Fruit fly (Drosophila melanogaster) whole organism, prepupa: ENCODE measurements around the gene MESR3.

ENCODE experiments used
- CG10631 ChIP-seq: fragments of 200-800 bp; sonication (Bioruptor generic); optimal IDR thresholded peaks from 2 replicates; lab custom pipeline; 2016; ENCODE audit warnings: missing biosample characterization, missing genetic modification characterization
- CG11294 ChIP-seq: fragments of 200-800 bp; sonication (Bioruptor generic); IDR thresholded peaks from 2 replicates; pipeline ENCODE4 v1.3.6; 2022; ENCODE audit warnings: missing biosample characterization, missing genetic modification characterization
- CG11762 ChIP-seq: fragments of 200-800 bp; sonication (Bioruptor generic); optimal IDR thresholded peaks from 3 replicates; lab custom pipeline; 2016; ENCODE audit warnings: missing biosample characterization, missing genetic modification characterization; ENCODE audit not compliant: insufficient read depth
- CG11902 ChIP-seq: fragments of 200-800 bp; sonication (Bioruptor generic); optimal IDR thresholded peaks from 3 replicates; lab custom pipeline; 2016; ENCODE audit warnings: missing biosample characterization, missing genetic modification characterization
- CG15336 ChIP-seq: fragments of 200-800 bp; sonication (Bioruptor generic); IDR thresholded peaks from 2 replicates; pipeline ENCODE4 v1.3.6; 2022; ENCODE audit warnings: missing biosample characterization, missing genetic modification characterization
- CG1621 ChIP-seq: fragments of 200-800 bp; sonication (Bioruptor generic); optimal IDR thresholded peaks from 3 replicates; lab custom pipeline; 2018; ENCODE audit warnings: missing biosample characterization, mild to moderate bottlenecking, missing genetic modification characterization
- CG16779 ChIP-seq: fragments of 200-800 bp; sonication (Bioruptor generic); optimal IDR thresholded peaks from 3 replicates; lab custom pipeline; 2017; ENCODE audit warnings: missing biosample characterization, mild to moderate bottlenecking, missing genetic modification characterization
- CG3032 ChIP-seq: fragments of 200-800 bp; optimal IDR thresholded peaks from 2 replicates; lab custom pipeline; 2019; ENCODE audit warnings: missing biosample characterization, mild to moderate bottlenecking, missing genetic modification characterization, moderate library complexity
- CG31627 ChIP-seq: fragments of 200-800 bp; sonication (Bioruptor generic); optimal IDR thresholded peaks from 3 replicates; lab custom pipeline; 2016; ENCODE audit warnings: missing biosample characterization, missing genetic modification characterization
- CG32006 ChIP-seq: fragments of 200-800 bp; sonication (Bioruptor generic); optimal IDR thresholded peaks from 3 replicates; lab custom pipeline; 2017; ENCODE audit warnings: missing biosample characterization, mild to moderate bottlenecking, missing genetic modification characterization
- CG34406 ChIP-seq: fragments of 200-800 bp; sonication (Bioruptor generic); optimal IDR thresholded peaks from 3 replicates; lab custom pipeline; 2016; ENCODE audit warnings: missing biosample characterization, missing genetic modification characterization
- CG6792 ChIP-seq: fragments of 200-800 bp; sonication (Bioruptor generic); optimal IDR thresholded peaks from 3 replicates; lab custom pipeline; 2016; ENCODE audit warnings: missing biosample characterization, missing genetic modification characterization
- CG6808 ChIP-seq: fragments of 200-800 bp; sonication (Bioruptor generic); optimal IDR thresholded peaks from 3 replicates; lab custom pipeline; 2017; ENCODE audit warnings: missing biosample characterization, missing genetic modification characterization, mild to moderate bottlenecking, moderate library complexity, missing genetic modification reagents
- CG6854 ChIP-seq: fragments of 200-800 bp; sonication (Bioruptor generic); optimal IDR thresholded peaks from 2 replicates; lab custom pipeline; 2017; ENCODE audit warnings: missing biosample characterization, mild to moderate bottlenecking, missing genetic modification characterization
- CG7368 ChIP-seq: fragments of 200-800 bp; sonication (Bioruptor generic); optimal IDR thresholded peaks from 3 replicates; lab custom pipeline; 2016; ENCODE audit warnings: missing biosample characterization, missing genetic modification characterization
- CG8319 ChIP-seq: fragments of 200-800 bp; sonication (Bioruptor generic); optimal IDR thresholded peaks from 3 replicates; lab custom pipeline; 2016; ENCODE audit warnings: missing biosample characterization, missing genetic modification characterization
- CG8632 ChIP-seq: fragments of 200-800 bp; sonication (Bioruptor generic); optimal IDR thresholded peaks from 3 replicates; lab custom pipeline; 2016; ENCODE audit warnings: missing biosample characterization, missing genetic modification characterization
- CG9139 ChIP-seq: fragments of 200-800 bp; sonication (Bioruptor generic); optimal IDR thresholded peaks from 3 replicates; lab custom pipeline; 2017; ENCODE audit warnings: missing biosample characterization, mild to moderate bottlenecking, missing genetic modification characterization
- Eip75B ChIP-seq: fragments of 200-800 bp; sonication (Bioruptor generic); optimal IDR thresholded peaks from 3 replicates; lab custom pipeline; 2016; ENCODE audit warnings: missing biosample characterization, missing genetic modification characterization
- Eip78C ChIP-seq: fragments of 200-800 bp; sonication (Bioruptor generic); peaks from one replicate; lab custom pipeline; 2016; ENCODE audit warnings: missing biosample characterization, missing genetic modification characterization
- Eip93F ChIP-seq: fragments of 200-800 bp; sonication (Bioruptor generic); optimal IDR thresholded peaks from 2 replicates; lab custom pipeline; 2016; ENCODE audit warnings: missing biosample characterization, mild to moderate bottlenecking, missing genetic modification characterization
- Ets21C ChIP-seq: fragments of 200-800 bp; sonication (Bioruptor generic); optimal IDR thresholded peaks from 3 replicates; lab custom pipeline; 2016; ENCODE audit warnings: missing biosample characterization, missing genetic modification characterization
- Gug ChIP-seq: fragments of 200-800 bp; sonication (Bioruptor generic); IDR thresholded peaks from 2 replicates; pipeline ENCODE4 v1.3.6; 2022; ENCODE audit warnings: missing biosample characterization, missing genetic modification characterization
- Hr39 ChIP-seq: fragments of 200-800 bp; sonication (Bioruptor generic); optimal IDR thresholded peaks from 2 replicates; lab custom pipeline; 2016; ENCODE audit warnings: missing biosample characterization, missing genetic modification characterization
- Hr4 ChIP-seq: fragments of 200-800 bp; sonication (Bioruptor generic); optimal IDR thresholded peaks from 3 replicates; lab custom pipeline; 2016; ENCODE audit warnings: missing biosample characterization, missing genetic modification characterization
- Met ChIP-seq: fragments of 200-800 bp; sonication (Bioruptor generic); optimal IDR thresholded peaks from 3 replicates; lab custom pipeline; 2016; ENCODE audit warnings: missing biosample characterization, missing genetic modification characterization
- Sox14 ChIP-seq: fragments of 200-800 bp; sonication (Bioruptor generic); optimal IDR thresholded peaks from 3 replicates; lab custom pipeline; 2016; ENCODE audit warnings: missing biosample characterization, missing genetic modification characterization
- Sox15 ChIP-seq: fragments of 200-800 bp; sonication (Bioruptor generic); optimal IDR thresholded peaks from 3 replicates; lab custom pipeline; 2016; ENCODE audit warnings: missing biosample characterization, missing genetic modification characterization
- achi ChIP-seq: fragments of 200-800 bp; sonication (Bioruptor generic); optimal IDR thresholded peaks from 3 replicates; lab custom pipeline; 2016; ENCODE audit warnings: missing biosample characterization, missing genetic modification characterization
- acj6 ChIP-seq: fragments of 200-800 bp; sonication (Bioruptor generic); optimal IDR thresholded peaks from 3 replicates; lab custom pipeline; 2016; ENCODE audit warnings: missing biosample characterization, missing genetic modification characterization
- cyc ChIP-seq: fragments of 200-800 bp; sonication (Bioruptor generic); optimal IDR thresholded peaks from 3 replicates; lab custom pipeline; 2016; ENCODE audit warnings: missing biosample characterization, missing genetic modification characterization
- dac ChIP-seq: fragments of 200-800 bp; sonication (Bioruptor generic); optimal IDR thresholded peaks from 2 replicates; lab custom pipeline; 2017; ENCODE audit warnings: missing biosample characterization, mild to moderate bottlenecking, missing genetic modification characterization
- dsx ChIP-seq: fragments of 200-800 bp; optimal IDR thresholded peaks from 3 replicates; lab custom pipeline; 2019; ENCODE audit warnings: missing biosample characterization, mild to moderate bottlenecking, missing genetic modification characterization, moderate library complexity; ENCODE audit not compliant: poor library complexity, severe bottlenecking
- eg ChIP-seq: fragments of 200-800 bp; sonication (Bioruptor generic); IDR thresholded peaks from 3 replicates; pipeline ENCODE4 v1.3.6; 2022; ENCODE audit warnings: missing biosample characterization, missing genetic modification characterization
- fd59A ChIP-seq: fragments of 200-800 bp; sonication (Bioruptor generic); optimal IDR thresholded peaks from 2 replicates; lab custom pipeline; 2017; ENCODE audit warnings: missing biosample characterization, mild to moderate bottlenecking, missing genetic modification characterization, missing genetic modification reagents
- fd85E ChIP-seq: fragments of 200-800 bp; sonication (Bioruptor generic); optimal IDR thresholded peaks from 3 replicates; lab custom pipeline; 2016; ENCODE audit warnings: missing biosample characterization, missing genetic modification characterization
- fkh ChIP-seq: fragments of 200-800 bp; sonication (Bioruptor generic); optimal IDR thresholded peaks from 3 replicates; lab custom pipeline; 2017; ENCODE audit warnings: missing biosample characterization, mild to moderate bottlenecking, missing genetic modification characterization, moderate library complexity
- net ChIP-seq: fragments of 200-800 bp; sonication (Bioruptor generic); optimal IDR thresholded peaks from 3 replicates; lab custom pipeline; 2016; ENCODE audit warnings: missing biosample characterization, missing genetic modification characterization
- pdm3 ChIP-seq: fragments of 200-800 bp; sonication (Bioruptor generic); optimal IDR thresholded peaks from 3 replicates; lab custom pipeline; 2016; ENCODE audit warnings: missing biosample characterization, missing genetic modification characterization
- salr ChIP-seq, 2 experiments: fragments of 200-800 bp; sonication (Bioruptor generic); optimal IDR thresholded peaks; 3 replicates each; lab custom pipeline; 2016 to 2018; ENCODE audit warnings: missing biosample characterization in 2 of 2, missing genetic modification characterization in 2 of 2, mild to moderate bottlenecking in 1 of 2
- spab ChIP-seq: fragments of 200-800 bp; sonication (Bioruptor generic); optimal IDR thresholded peaks from 2 replicates; lab custom pipeline; 2017; ENCODE audit warnings: missing biosample characterization, mild to moderate bottlenecking, missing genetic modification characterization, missing genetic modification reagents
- ss ChIP-seq, 2 experiments: fragments of 200-800 bp; sonication (Bioruptor generic); optimal IDR thresholded peaks; 2 replicates in 1 of 2; 3 replicates in 1 of 2; lab custom pipeline; 2017 to 2018; ENCODE audit warnings: mild to moderate bottlenecking in 2 of 2, missing biosample characterization in 2 of 2, missing genetic modification characterization in 2 of 2, moderate library complexity in 1 of 2
- svp ChIP-seq: fragments of 200-800 bp; sonication (Bioruptor generic); peaks from one replicate; lab custom pipeline; 2016; ENCODE audit warnings: missing biosample characterization, missing genetic modification characterization
- topi ChIP-seq: fragments of 200-800 bp; sonication (Bioruptor generic); optimal IDR thresholded peaks from 3 replicates; lab custom pipeline; 2016; ENCODE audit warnings: missing biosample characterization, missing genetic modification characterization

MESR3 gene

dm6 chr2L:18695404-18695804 is 78.3 kb downstream of the MESR3 start, which contains the start of the genes CG10383 and CG10338 (continued):
- TF ChIP-seq CG11294 (GFP tag; lab: Robert Waterston, UW) (peak; percentile 87), eg (GFP tag; lab: Robert Waterston, UW) (peak; percentile 94), dsx (GFP tag; lab: Kevin White, UChicago) (peak; percentile 37), spab (GFP tag; lab: Kevin White, UChicago) (peak; percentile 41), CG3032 (tag; lab: Kevin White, UChicago) (peak; percentile 73), CG10631 (peak; percentile 84), fd59A (peak; percentile 22), CG8319 (GFP tag; lab: Kevin White, UChicago) (peak; percentile 88), Eip75B (peak; percentile 86), CG11902 (peak; percentile 87), net (peak; percentile 83), CG16779 (tag; lab: Kevin White, UChicago) (peak; percentile 47), CG6808 (no peak), CG11762 (GFP tag; lab: Kevin White, UChicago) (peak; percentile 51), topi (peak; percentile 88), dac (GFP tag; lab: Kevin White, UChicago) (peak; percentile 85)

- TF ChIP-seq fkh (GFP tag; lab: Kevin White, UChicago): no peak
- TF ChIP-seq Eip78C (GFP tag; lab: Kevin White, UChicago): peak; percentile 63
- no peak for TF ChIP-seq Eip93F
Observed at dm6 chr2L:18698559-18699130, 81.6 kb downstream of the MESR3 start, which contains the start of gene CG10341. Gene CG10341 (plus strand): TSS chr2L:18698714.

dm6 chr2L:18702721-18703488 is 85.8 kb downstream of the MESR3 start, which contains the start of the genes CG10376 and CG10343:
Gene CG10376 (minus strand): TSS chr2L:18703105.
Gene CG10343 (plus strand): TSS chr2L:18703473.
- TF ChIP-seq acj6: peak; percentile 82
- peak; percentile 83 for TF ChIP-seq Sox14
- TF ChIP-seq Gug: peak; percentile 85
- peak; percentile 65 for TF ChIP-seq Ets21C (GFP tag; lab: Kevin White, UChicago)
- TF ChIP-seq dac (GFP tag; lab: Kevin White, UChicago): peak; percentile 73
- TF ChIP-seq CG34406 (GFP tag; lab: Kevin White, UChicago): peak; percentile 84
- peak; percentile 80 for TF ChIP-seq CG11902
- TF ChIP-seq fd85E: no peak
- peak; percentile 60 for TF ChIP-seq net
- TF ChIP-seq CG6792: peak; percentile 74
- no peak for TF ChIP-seq CG9139
- peak; percentile 82 for TF ChIP-seq Hr4 (GFP tag; lab: Kevin White, UChicago)
- peak; percentile 93 for TF ChIP-seq CG32006 (GFP tag; lab: Kevin White, UChicago)
- peak; percentile 54 to 80 for TF ChIP-seq salr (GFP tag; optimal IDR thresholded peaks at IDR 0.05; lab: Kevin White, UChicago)
- peak; percentile 77 for TF ChIP-seq CG15336 (GFP tag; lab: Robert Waterston, UW)
- TF ChIP-seq CG1621 (tag; lab: Kevin White, UChicago): peak; percentile 42
- peak; percentile 71 for TF ChIP-seq fd59A
- peak; percentile 82 for TF ChIP-seq achi
- TF ChIP-seq Sox15 (GFP tag; lab: Kevin White, UChicago): peak; percentile 88
- no peak for TF ChIP-seq pdm3 (GFP tag; lab: Kevin White, UChicago)
- peak; percentile 73 for TF ChIP-seq cyc (GFP tag; lab: Kevin White, UChicago)
- TF ChIP-seq CG6808: peak; percentile 77
- TF ChIP-seq Eip78C (GFP tag; lab: Kevin White, UChicago): peak; percentile 92
- TF ChIP-seq Met (GFP tag; lab: Kevin White, UChicago): no peak
- no peak for TF ChIP-seq Eip93F
- peak; percentile 82 for TF ChIP-seq CG8632 (GFP tag; lab: Kevin White, UChicago)
- TF ChIP-seq Eip75B: no peak
- peak; percentile 55 for TF ChIP-seq CG7368 (GFP tag; lab: Kevin White, UChicago)
- peak; percentile 66 for TF ChIP-seq topi
- TF ChIP-seq CG31627: peak; percentile 79
- peak; percentile 92 for TF ChIP-seq CG3032 (tag; lab: Kevin White, UChicago)
- TF ChIP-seq Hr39 (GFP tag; lab: Kevin White, UChicago): peak; percentile 75
- TF ChIP-seq spab (GFP tag; lab: Kevin White, UChicago): no peak
- TF ChIP-seq ss (GFP tag; optimal IDR thresholded peaks at IDR 0.05; lab: Kevin White, UChicago): peak in 1 of 2 experiments; percentile 83
- TF ChIP-seq CG6854: peak; percentile 10
- peak; percentile 81 for TF ChIP-seq svp
